Fruit fly (Drosophila melanogaster): ENCODE results near the gene MRG15.

dm6 chr3R:15246601-15247000 is 31.3 kb downstream of the MRG15 start:
- TF ChIP-seq psq (optimal IDR thresholded peaks at IDR 0.05), result no peak
- TF ChIP-seq pan (optimal IDR thresholded peaks at IDR 0.05), result no peak
- TF ChIP-seq CG8478 (optimal IDR thresholded peaks at IDR 0.05), result no peak
- TF ChIP-seq EcR (GFP tag; optimal IDR thresholded peaks at IDR 0.05), result no peak
- no peak for TF ChIP-seq usp (GFP tag; optimal IDR thresholded peaks at IDR 0.05)
